Fruit fly (Drosophila melanogaster) whole organism: ENCODE data around the gene CG9986.

ENCODE experiments used
- CG8478 ChIP-seq: fragments of >200 bp; optimal IDR thresholded peaks from 2 replicates; lab custom pipeline; 2018; ENCODE audit warnings: inconsistent platforms
- Dll ChIP-seq: fragments of >200 bp; optimal IDR thresholded peaks from 2 replicates; lab custom pipeline; 2017
- pan ChIP-seq: fragments of >200 bp; optimal IDR thresholded peaks from 2 replicates; lab custom pipeline; 2017
- psq ChIP-seq: fragments of >200 bp; optimal IDR thresholded peaks from 2 replicates; lab custom pipeline; 2017
- usp ChIP-seq: fragments of >200 bp; optimal IDR thresholded peaks from 2 replicates; lab custom pipeline; 2017; ENCODE audit warnings: missing biosample characterization, missing genetic modification characterization, mixed read lengths

dm6 chr3R:28595855-28596254 is 10.0 kb upstream of the CG9986 start:
- no peak for TF ChIP-seq CG8478 (lab: Kevin White, UChicago)
- TF ChIP-seq psq (lab: Kevin White, UChicago), result no peak
- no peak for TF ChIP-seq Dll (lab: Kevin White, UChicago)
- no peak for TF ChIP-seq pan (lab: Kevin White, UChicago)
- TF ChIP-seq usp, result no peak
